Worm (Caenorhabditis elegans) whole organism, L2 larva: Measurements from ENCODE around the gene B0393.5.

Experiments
- R02D3.7 ChIP-seq: fragments of 150-350 bp; optimal IDR thresholded peaks from 2 replicates; lab custom pipeline; 2014; ENCODE audit warnings: missing biosample characterization, missing genetic modification characterization
- ceh-82 ChIP-seq: fragments of 150-350 bp; optimal IDR thresholded peaks from 2 replicates; lab custom pipeline; 2014; ENCODE audit warnings: missing biosample characterization, missing genetic modification characterization
- dmd-4 ChIP-seq: sonication (generic microtip); optimal IDR thresholded peaks from 2 replicates; lab custom pipeline; 2017; ENCODE audit warnings: missing biosample characterization, missing genetic modification characterization
- elt-3 ChIP-seq: sonication (generic microtip); optimal IDR thresholded peaks from 2 replicates; lab custom pipeline; 2017; ENCODE audit warnings: missing biosample characterization, missing genetic modification characterization
- lin-11 ChIP-seq: fragments of 150-350 bp; sonication (generic microtip); optimal IDR thresholded peaks from 2 replicates; lab custom pipeline; 2014; ENCODE audit warnings: missing biosample characterization, missing genetic modification characterization, inconsistent platforms, mixed read lengths
- mab-5 ChIP-seq: fragments of 150-350 bp; optimal IDR thresholded peaks from 2 replicates; lab custom pipeline; 2014; ENCODE audit warnings: missing biosample characterization, missing genetic modification characterization
- nhr-237 ChIP-seq: fragments of 150-350 bp; optimal IDR thresholded peaks from 2 replicates; lab custom pipeline; 2014; ENCODE audit warnings: missing biosample characterization, missing genetic modification characterization
- sma-3 ChIP-seq: sonication (generic microtip); optimal IDR thresholded peaks from 2 replicates; lab custom pipeline; 2016; ENCODE audit warnings: missing genetic modification reagents, missing genetic modification characterization, missing compliant biosample characterization
- unc-39 ChIP-seq: fragments of 150-350 bp; optimal IDR thresholded peaks from 2 replicates; lab custom pipeline; 2014; ENCODE audit warnings: missing biosample characterization, missing genetic modification characterization
- zag-1 ChIP-seq: fragments of 150-350 bp; optimal IDR thresholded peaks from 2 replicates; lab custom pipeline; 2014; ENCODE audit warnings: missing biosample characterization, missing genetic modification characterization

DNA sequence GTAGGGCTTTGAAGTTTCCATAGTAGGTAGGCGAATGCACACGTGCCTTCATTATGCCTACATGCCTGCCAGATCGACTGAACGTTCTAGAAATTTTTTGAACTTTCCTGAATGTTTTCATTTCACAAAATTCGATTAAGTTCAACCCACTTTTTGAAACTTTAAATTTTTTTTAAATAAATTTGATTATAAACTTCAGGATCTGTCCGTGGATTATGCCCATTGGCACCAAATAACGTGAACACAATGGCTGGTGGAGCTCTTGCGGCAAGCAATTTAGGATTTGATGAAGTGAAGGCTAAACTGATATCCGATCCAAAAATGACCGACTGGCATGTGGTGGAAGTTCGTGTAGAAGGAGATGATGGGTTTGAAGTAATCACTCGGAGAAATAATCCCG, 30.1 kb upstream of the B0393.5 start, which contains the start of gene F17C8.7:
- TF ChIP-seq zag-1 (tag; lab: Kevin White, UChicago) (no peak), dmd-4 (no peak), nhr-237 (no peak), R02D3.7 (tag; lab: Kevin White, UChicago) (no peak), elt-3 (tag; lab: Kevin White, UChicago) (no peak), lin-11 (tag; lab: Kevin White, UChicago) (no peak), ceh-82 (no peak), sma-3 (GFP tag; lab: Kevin White, UChicago) (no peak), mab-5 (tag; lab: Kevin White, UChicago) (no peak), unc-39 (no peak)
